Fruit fly (Drosophila melanogaster) whole organism, larva: ENCODE measurements around the gene CG10866.

Experiments used
- noc ChIP-seq: fragments of 200-800 bp; sonication (Bioruptor generic); optimal IDR thresholded peaks from 3 replicates; lab custom pipeline; 2019; ENCODE audit warnings: missing biosample characterization, mild to moderate bottlenecking, missing genetic modification characterization, moderate library complexity

CG10866 gene

dm6 chr3L:3937806-3938205 lies at the start of gene CG10866:
CG10866 (minus strand) TSS chr3L:3937992.
- no peak for TF ChIP-seq noc (tag; lab: Kevin White, UChicago)

DNA sequence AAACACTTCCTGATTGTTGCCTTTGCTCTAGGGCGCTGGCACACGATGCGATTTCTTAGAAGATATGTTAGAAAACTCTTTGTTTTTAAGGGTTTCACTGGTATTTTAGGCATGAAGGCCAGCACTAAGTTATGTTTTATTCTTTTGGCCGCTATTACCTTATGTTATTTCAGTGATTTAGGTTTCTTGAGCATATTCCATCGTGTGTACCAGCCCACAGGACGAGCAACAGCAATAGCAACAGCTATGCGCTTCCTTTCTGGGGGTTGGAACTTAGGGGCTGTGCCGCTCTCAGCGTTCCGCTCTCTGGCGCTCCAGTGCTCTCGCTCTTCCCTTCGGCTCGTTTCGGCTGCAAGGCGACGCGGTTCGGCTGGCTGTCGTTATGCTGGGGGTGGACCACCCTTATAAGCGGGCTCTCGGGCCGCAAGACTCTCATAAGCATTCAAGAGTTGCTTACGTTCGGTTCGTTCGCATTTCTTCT lies 45.7 kb upstream of the CG10866 start, which contains the start of gene scrt:
Gene scrt, plus strand, starts transcription at position 431 of the 481 bp plus-strand sequence.
- TF ChIP-seq noc (tag; lab: Kevin White, UChicago), result no peak

dm6 chr3L:3980027-3980426 lies 42.2 kb upstream of the CG10866 start:
- TF ChIP-seq noc (tag; lab: Kevin White, UChicago), result no peak

DNA sequence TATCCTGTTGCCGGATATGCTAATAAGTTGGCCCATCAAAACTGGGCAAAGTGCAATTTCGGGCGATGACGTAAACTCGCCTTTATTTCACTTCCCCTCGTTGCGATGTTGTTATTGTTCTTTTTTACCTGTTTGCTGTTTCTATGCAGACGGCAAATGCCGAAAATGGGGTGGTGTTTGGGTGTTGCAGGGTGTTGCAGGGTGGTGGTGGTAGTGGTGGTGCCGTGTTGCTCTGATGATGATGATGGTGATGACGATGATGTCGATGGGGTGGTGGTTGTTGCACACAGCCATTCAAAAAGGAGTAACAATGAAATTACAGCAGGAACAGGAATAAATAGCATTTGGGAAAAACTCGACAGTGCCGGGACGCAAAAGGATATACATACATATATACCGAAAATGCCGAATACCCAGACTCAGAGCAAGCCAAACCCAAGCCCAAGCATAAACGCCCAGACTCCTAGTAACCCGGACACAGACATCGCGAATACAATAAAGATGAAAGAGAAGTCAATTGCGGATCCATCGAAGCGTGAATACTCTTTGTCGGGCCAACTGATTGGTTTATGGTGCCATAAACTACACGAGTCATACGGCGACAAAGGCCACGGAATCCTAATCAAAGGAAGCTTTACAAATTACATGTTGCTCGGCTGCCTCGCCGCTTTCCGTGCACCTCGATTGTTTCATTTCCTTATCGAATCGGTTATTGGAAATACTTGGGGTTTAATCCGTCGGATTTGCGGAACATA lies 41.1 kb upstream of the CG10866 start:
- TF ChIP-seq noc (tag; lab: Kevin White, UChicago), result no peak

- no peak for TF ChIP-seq noc (tag; lab: Kevin White, UChicago)
Observed at dm6 chr3L:3977622-3978355, 40.0 kb upstream of the CG10866 start.

DNA sequence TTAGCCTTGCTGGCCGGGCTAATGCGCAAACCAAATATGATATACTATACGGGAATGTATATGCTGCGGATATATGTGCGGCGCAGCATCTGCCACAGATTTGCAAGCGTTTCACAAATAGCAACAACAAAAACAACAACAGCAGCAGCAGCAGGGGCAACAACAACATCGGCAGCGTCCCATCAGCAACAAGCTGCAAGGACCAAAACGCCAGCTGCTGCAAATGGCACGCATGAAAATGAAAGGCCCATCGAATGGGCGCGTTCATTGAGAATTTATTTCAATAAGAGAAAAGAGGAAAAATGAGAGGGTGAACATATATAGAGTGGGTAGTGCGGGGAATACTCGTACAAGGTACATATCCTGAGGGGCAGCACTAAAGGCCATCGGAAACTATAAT lies 38.6 kb upstream of the CG10866 start:
- TF ChIP-seq noc (tag; lab: Kevin White, UChicago), result no peak

- TF ChIP-seq noc (tag; lab: Kevin White, UChicago), result no peak
Observed at dm6 chr3L:3972599-3972998, 34.8 kb upstream of the CG10866 start, which contains the start of gene CG43915. CG43915 (plus strand) TSS chr3L:3972899.

dm6 chr3L:3970372-3971031 lies 32.7 kb upstream of the CG10866 start:
- TF ChIP-seq noc (tag; lab: Kevin White, UChicago), result no peak

DNA sequence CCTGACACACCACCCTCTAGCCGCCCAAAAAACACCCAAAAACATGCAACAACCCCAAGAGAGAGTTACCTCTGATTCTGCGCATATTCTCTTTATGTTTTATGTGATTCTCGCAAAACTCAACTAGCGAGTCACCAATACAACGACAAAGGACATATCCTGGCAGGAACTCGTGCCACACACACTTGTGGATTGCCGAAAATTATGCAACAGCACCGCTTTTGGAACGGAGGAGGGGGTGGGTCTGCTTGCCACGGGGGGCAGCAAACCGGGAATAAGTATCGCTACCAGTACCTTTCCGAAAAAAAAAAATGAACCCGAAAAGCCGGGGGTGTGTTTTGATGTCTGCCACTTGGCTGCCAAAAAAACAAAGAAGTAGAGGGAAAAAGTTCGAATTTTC lies 27.3 kb upstream of the CG10866 start:
- no peak for TF ChIP-seq noc (tag; lab: Kevin White, UChicago)

- no peak for TF ChIP-seq noc (tag; lab: Kevin White, UChicago)
Observed at dm6 chr3L:3964671-3965070, 26.9 kb upstream of the CG10866 start, which contains the start of gene CG12605. CG12605 (minus strand) TSS chr3L:3964771.

- TF ChIP-seq noc (tag; lab: Kevin White, UChicago), result no peak
Observed at dm6 chr3L:3963979-3964378, 26.2 kb upstream of the CG10866 start.

DNA sequence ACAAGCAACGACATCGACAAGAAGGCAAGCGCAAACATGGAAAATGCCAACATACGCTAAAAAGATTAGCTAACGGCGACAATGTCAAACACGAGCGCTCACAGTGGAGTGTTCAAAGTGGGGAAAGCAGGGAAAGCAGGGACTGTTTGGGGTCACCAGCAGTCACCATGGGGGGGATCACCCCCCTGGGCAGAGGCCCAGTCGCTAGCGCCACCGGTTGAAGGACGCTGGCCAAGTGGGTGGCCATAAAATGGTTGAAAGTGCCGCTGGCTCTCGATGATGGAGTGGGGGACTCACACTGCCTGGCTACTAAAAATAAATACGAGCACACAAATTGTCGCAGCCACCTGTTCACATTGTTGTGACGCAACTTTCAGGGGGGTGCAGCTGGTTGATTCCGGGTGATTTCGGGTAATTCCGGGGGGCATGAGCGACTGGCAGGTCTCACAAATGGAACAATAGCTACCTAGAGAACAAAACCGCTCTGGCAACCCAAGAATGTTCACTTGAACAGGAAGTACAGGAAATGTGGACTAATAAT lies 23.2 kb upstream of the CG10866 start:
- no peak for TF ChIP-seq noc (tag; lab: Kevin White, UChicago)

DNA sequence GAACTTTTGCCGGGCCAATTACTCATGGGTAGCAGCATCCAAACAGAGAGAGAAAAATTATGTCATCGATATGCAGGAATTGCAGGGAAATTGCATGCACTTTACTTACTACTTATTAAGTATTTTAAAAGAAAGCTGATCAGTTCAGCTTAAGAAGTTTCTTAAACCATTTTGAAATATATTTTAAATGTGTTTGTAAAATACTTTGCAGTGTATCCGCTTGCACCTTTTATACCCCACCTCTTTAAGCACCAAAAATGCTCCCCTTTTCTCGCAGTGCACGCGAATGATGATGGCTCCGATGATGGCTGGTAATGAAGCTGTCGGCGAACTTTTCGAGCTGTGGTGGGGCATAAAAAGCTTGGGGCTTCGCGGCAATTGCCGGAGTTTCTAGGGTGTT lies 14.7 kb upstream of the CG10866 start, which contains the start of gene CG14984:
Gene CG14984, minus strand, starts transcription at position 83 of the 400 bp plus-strand sequence.
- TF ChIP-seq noc (tag; lab: Kevin White, UChicago), result peak; percentile 83

- TF ChIP-seq noc (tag; lab: Kevin White, UChicago), result no peak
Observed at dm6 chr3L:3951875-3952274, 14.1 kb upstream of the CG10866 start.

- TF ChIP-seq noc (tag; lab: Kevin White, UChicago), result no peak
Observed at dm6 chr3L:3949205-3949604, 11.4 kb upstream of the CG10866 start, which contains the start of gene CG14983. CG14983 (minus strand) TSS chr3L:3949305.
